Fruit fly (Drosophila melanogaster): Measurements from ENCODE around the gene Cyp6d4.

DNA sequence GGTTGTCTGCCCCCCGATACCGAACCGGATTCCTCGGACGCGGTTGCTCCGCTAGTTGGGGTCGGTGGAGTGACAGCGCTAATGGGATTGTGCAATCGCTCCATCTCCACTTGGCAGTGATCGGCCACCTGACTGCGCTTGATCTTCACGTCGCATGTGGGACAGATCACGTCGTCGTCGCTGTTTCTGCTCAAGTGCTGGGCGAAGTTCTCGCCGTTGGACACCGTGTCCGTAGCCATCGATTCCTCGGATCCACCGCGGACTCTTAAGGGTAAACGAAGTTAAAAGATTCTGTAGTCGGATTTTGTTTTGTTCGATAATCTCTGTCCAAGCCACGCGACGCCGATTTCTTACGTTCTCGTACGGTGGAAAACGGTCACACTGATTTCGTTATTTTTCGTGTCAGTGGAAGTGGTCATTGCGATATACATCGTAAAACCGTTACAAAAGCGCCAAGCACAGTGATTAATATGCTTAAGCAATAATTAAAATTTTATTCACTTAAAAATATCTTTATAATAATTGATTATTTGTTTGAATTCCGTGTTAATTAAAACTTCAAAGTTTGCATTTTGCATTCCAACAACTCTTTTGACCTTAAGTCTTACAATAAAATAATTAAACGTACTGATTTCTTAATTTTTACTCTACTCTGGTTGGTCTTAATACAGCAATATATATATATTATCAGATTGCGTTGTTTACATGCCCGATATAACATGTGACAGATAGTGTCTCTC is 28.1 kb downstream of the Cyp6d4 start, which contains the start of gene RNF220:
- TF ChIP-seq CG8478 (optimal IDR thresholded peaks at IDR 0.05) (no peak), CTCF (optimal IDR thresholded peaks at IDR 0.05) (peak; percentile 2 to 34)
